Fruit fly (Drosophila melanogaster): ENCODE measurements around the gene CG7377.
A peak's percentile ranks its signal among the peaks of the same experiment; 100 is the strongest.

CG7377 gene

DNA sequence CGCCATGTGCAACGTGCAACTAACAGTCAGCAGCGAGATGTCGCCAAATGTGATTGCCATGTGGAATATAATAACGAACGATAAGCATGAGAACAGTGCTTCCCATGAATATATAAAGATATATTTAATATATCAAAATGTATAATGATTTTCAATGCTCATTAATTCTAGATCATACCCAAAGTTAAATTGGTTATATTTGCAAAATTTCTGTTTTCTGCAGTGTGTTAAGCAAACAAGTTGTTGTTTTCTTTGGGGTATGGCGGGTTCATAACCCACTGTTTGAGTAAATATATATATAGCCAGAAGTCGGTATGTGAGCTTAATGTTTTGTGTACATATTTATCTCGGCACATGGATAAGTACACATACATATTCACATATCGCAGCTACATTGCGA lies 47.3 kb downstream of the CG7377 start:
- TF ChIP-seq Ets98B (GFP tag; IDR thresholded peaks at IDR 0.05) (peak; percentile 31; the same call in 1 of the 2 replicates), CG4496 (GFP tag; IDR thresholded peaks at IDR 0.05) (peak; percentile 60; the same call in 1 of the 3 replicates), gl (tag; optimal IDR thresholded peaks at IDR 0.05) (no peak), CG34367 (tag; optimal IDR thresholded peaks at IDR 0.05) (no peak), CG8159 (tag; optimal IDR thresholded peaks at IDR 0.05) (peak; percentile 47), Pif1B (GFP tag; optimal IDR thresholded peaks at IDR 0.05) (no peak), Snoo (tag; optimal IDR thresholded peaks at IDR 0.05) (no peak), CG32121 (GFP tag; IDR thresholded peaks at IDR 0.05) (peak; percentile 51), CG14655 (GFP tag; optimal IDR thresholded peaks at IDR 0.05) (no peak)

Measured in whole organism, pupa.